Worm (Caenorhabditis elegans) whole organism, L3 larva: ENCODE measurements around the gene F46C5.1.
A peak's percentile ranks its signal among the peaks of the same experiment; 100 is the strongest.

Experiments used
- ceh-9 ChIP-seq: sonication (generic microtip); optimal IDR thresholded peaks from 2 replicates; lab custom pipeline; 2018; ENCODE audit warnings: missing biosample characterization, missing genetic modification characterization
- egl-27 ChIP-seq: sonication (generic microtip); optimal IDR thresholded peaks from 4 replicates; lab custom pipeline; 2017; ENCODE audit warnings: missing biosample characterization, missing genetic modification reagents, missing genetic modification characterization
- pha-4 ChIP-seq: fragments of 150-350 bp; optimal IDR thresholded peaks from 2 replicates; lab custom pipeline; 2014; ENCODE audit warnings: missing biosample characterization, missing genetic modification reagents, missing genetic modification characterization

DNA sequence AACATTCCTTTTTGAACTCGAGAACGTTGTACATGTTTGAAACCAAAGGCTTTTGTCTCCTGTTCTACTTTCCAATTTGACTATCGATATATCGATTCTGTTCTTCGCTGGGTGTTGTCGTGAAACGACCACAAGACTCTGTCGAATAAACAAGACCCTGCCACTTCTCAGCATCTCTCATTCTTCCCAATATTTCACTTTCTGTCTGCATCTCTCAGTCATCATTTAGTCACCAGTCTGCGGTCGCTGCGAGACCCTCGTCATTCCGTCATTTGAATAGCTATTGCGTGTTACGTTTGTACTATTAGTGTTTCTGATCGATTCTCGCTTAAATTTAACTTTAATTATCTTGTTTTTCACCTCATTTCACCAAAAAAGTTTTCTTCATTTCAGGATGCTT is 33.6 kb downstream of the F46C5.1 start:
- peak; percentile 2 for TF ChIP-seq egl-27 (tag; lab: Kevin White, UChicago)
- TF ChIP-seq ceh-9 (tag; lab: Kevin White, UChicago), result no peak
- TF ChIP-seq pha-4, result peak; percentile 99
